Worm (Caenorhabditis elegans) whole organism, L4 larva: ENCODE measurements around the gene srf-3.
A peak's percentile ranks its signal among the peaks of the same experiment; 100 is the strongest.

Experiments used
- F37D6.2 ChIP-seq: sonication (generic microtip); optimal IDR thresholded peaks from 2 replicates; lab custom pipeline; 2016; ENCODE audit warnings: mild to moderate bottlenecking, missing genetic modification characterization, missing compliant biosample characterization
- Y105C5A.15 ChIP-seq: fragments of 200-800 bp; sonication (Bioruptor generic); IDR thresholded peaks from 2 replicates; pipeline ENCODE4 v1.3.6; 2022; ENCODE audit warnings: missing genetic modification characterization, missing compliant biosample characterization
- ZK337.2 ChIP-seq: fragments of 200-800 bp; sonication (Bioruptor generic); IDR thresholded peaks from 2 replicates; pipeline ENCODE4 v1.3.6; 2022; ENCODE audit warnings: missing genetic modification reagents, missing genetic modification characterization, missing compliant biosample characterization
- ZK546.5 ChIP-seq, 2 experiments: sonication (generic microtip); optimal IDR thresholded peaks; 2 replicates each; lab custom pipeline; 2017; ENCODE audit warnings: missing biosample characterization in 2 of 2, missing genetic modification characterization in 2 of 2
- aha-1 ChIP-seq: fragments of 150-350 bp; peaks from one replicate; lab custom pipeline; 2014; ENCODE audit warnings: missing biosample characterization, missing genetic modification characterization
- ama-1 ChIP-seq: fragments of 150-350 bp; optimal IDR thresholded peaks from 2 replicates; lab custom pipeline; 2014; ENCODE audit warnings: inconsistent platforms, mixed read lengths
- arid-1 ChIP-seq: fragments of 200-800 bp; sonication (Bioruptor generic); conservative IDR thresholded peaks from 2 replicates; pipeline ENCODE4 v1.3.6; 2022; ENCODE audit warnings: missing genetic modification reagents, missing genetic modification characterization, missing compliant biosample characterization
- ceh-20 ChIP-seq: fragments of 200-800 bp; sonication (Bioruptor generic); IDR thresholded peaks from 2 replicates; pipeline ENCODE4 v1.3.6; 2022; ENCODE audit warnings: missing genetic modification reagents, missing genetic modification characterization, missing compliant biosample characterization
- ceh-28 ChIP-seq: fragments of 150-350 bp; optimal IDR thresholded peaks from 2 replicates; lab custom pipeline; 2014; ENCODE audit warnings: missing biosample characterization, missing genetic modification reagents, missing genetic modification characterization
- ceh-44 ChIP-seq: fragments of 200-800 bp; sonication (Bioruptor generic); IDR thresholded peaks from 2 replicates; pipeline ENCODE4 v1.3.6; 2022; ENCODE audit warnings: missing genetic modification reagents, missing genetic modification characterization, missing compliant biosample characterization
- ceh-62 ChIP-seq: sonication (generic microtip); optimal IDR thresholded peaks from 2 replicates; lab custom pipeline; 2017; ENCODE audit warnings: missing biosample characterization, missing genetic modification characterization
- ctbp-1 ChIP-seq: fragments of 200-800 bp; sonication (Bioruptor generic); IDR thresholded peaks from 2 replicates; pipeline ENCODE4 v1.3.6; 2022; ENCODE audit warnings: missing genetic modification reagents, missing genetic modification characterization, missing compliant biosample characterization
- dmd-6 ChIP-seq: fragments of 200-800 bp; sonication (Bioruptor generic); IDR thresholded peaks from 2 replicates; pipeline ENCODE4 v1.3.6; 2022; ENCODE audit warnings: missing genetic modification reagents, missing genetic modification characterization, missing compliant biosample characterization
- dmd-8 ChIP-seq: fragments of 200-800 bp; sonication (Bioruptor generic); IDR thresholded peaks from 2 replicates; pipeline ENCODE4 v1.3.6; 2022; ENCODE audit warnings: missing genetic modification characterization, missing compliant biosample characterization
- dpl-1 ChIP-seq: fragments of 150-350 bp; optimal IDR thresholded peaks from 2 replicates; lab custom pipeline; 2014; ENCODE audit warnings: missing biosample characterization, missing genetic modification reagents, missing genetic modification characterization
- duxl-1 ChIP-seq: sonication (generic microtip); optimal IDR thresholded peaks from 2 replicates; lab custom pipeline; 2016; ENCODE audit warnings: mild to moderate bottlenecking, missing genetic modification characterization, moderate library complexity, missing compliant biosample characterization; ENCODE audit not compliant: poor library complexity
- dve-1 ChIP-seq: sonication (generic microtip); optimal IDR thresholded peaks from 2 replicates; lab custom pipeline; 2017; ENCODE audit warnings: antibody characterized with exemption, mild to moderate bottlenecking, missing genetic modification characterization, missing compliant biosample characterization; ENCODE audit not compliant: insufficient read depth
- fos-1 ChIP-seq: fragments of 150-350 bp; optimal IDR thresholded peaks from 2 replicates; lab custom pipeline; 2014; ENCODE audit warnings: missing biosample characterization, missing genetic modification characterization
- hlh-11 ChIP-seq: fragments of 200-800 bp; sonication (Bioruptor generic); optimal IDR thresholded peaks from 2 replicates; lab custom pipeline; 2018; ENCODE audit warnings: mild to moderate bottlenecking, missing genetic modification characterization, missing compliant biosample characterization
- hlh-30 ChIP-seq: sonication (generic microtip); optimal IDR thresholded peaks from 2 replicates; lab custom pipeline; 2017; ENCODE audit warnings: antibody characterized with exemption, mild to moderate bottlenecking, missing genetic modification characterization, missing compliant biosample characterization; ENCODE audit not compliant: insufficient read depth
- hmg-1.1 ChIP-seq: fragments of 200-800 bp; sonication (Bioruptor generic); IDR thresholded peaks from 2 replicates; pipeline ENCODE4 v1.3.6; 2022; ENCODE audit warnings: missing genetic modification reagents, missing genetic modification characterization, missing compliant biosample characterization
- lin-1 ChIP-seq: fragments of 200-800 bp; sonication (Bioruptor generic); IDR thresholded peaks from 2 replicates; pipeline ENCODE4 v1.3.6; 2022; ENCODE audit warnings: missing genetic modification reagents, missing genetic modification characterization, missing compliant biosample characterization
- lin-38 ChIP-seq: fragments of 200-800 bp; sonication (Bioruptor generic); IDR thresholded peaks from 2 replicates; pipeline ENCODE4 v1.3.6; 2022; ENCODE audit warnings: missing genetic modification reagents, missing genetic modification characterization, missing compliant biosample characterization
- lir-3 ChIP-seq: sonication (generic microtip); optimal IDR thresholded peaks from 2 replicates; lab custom pipeline; 2016; ENCODE audit warnings: mild to moderate bottlenecking, missing genetic modification characterization, missing compliant biosample characterization
- madf-5 ChIP-seq, 2 experiments: fragments of 200-800 bp; sonication (Bioruptor generic); IDR thresholded peaks; 2 replicates each; pipeline ENCODE4 v1.3.6; 2022; ENCODE audit warnings: missing compliant biosample characterization in 2 of 2, missing genetic modification characterization in 2 of 2
- mdl-1 ChIP-seq, 2 experiments: fragments of 150-350 bp in 1 of 2; sonication (generic microtip) in 1 of 2; optimal IDR thresholded peaks; 2 replicates each; lab custom pipeline; 2014 to 2017; ENCODE audit warnings: missing biosample characterization in 2 of 2, missing genetic modification characterization in 2 of 2
- mdt-29 ChIP-seq: fragments of 200-800 bp; sonication (Bioruptor generic); IDR thresholded peaks from 2 replicates; pipeline ENCODE4 v1.3.6; 2022; ENCODE audit warnings: missing genetic modification reagents, missing genetic modification characterization, missing compliant biosample characterization
- mep-1 ChIP-seq: fragments of 150-350 bp; sonication (generic microtip); optimal IDR thresholded peaks from 3 replicates; lab custom pipeline; 2014; ENCODE audit warnings: missing biosample characterization, missing genetic modification characterization
- mes-2 ChIP-seq: sonication (generic microtip); optimal IDR thresholded peaks from 2 replicates; lab custom pipeline; 2016; ENCODE audit warnings: missing genotype, mild to moderate bottlenecking, missing genetic modification characterization, missing compliant biosample characterization; ENCODE audit not compliant: poor library complexity, severe bottlenecking
- mxl-2 ChIP-seq: fragments of 200-800 bp; sonication (Bioruptor generic); conservative IDR thresholded peaks from 2 replicates; pipeline ENCODE4 v1.3.6; 2022; ENCODE audit warnings: missing genetic modification reagents, missing genetic modification characterization, missing compliant biosample characterization
- nhr-10 ChIP-seq: fragments of 150-350 bp; optimal IDR thresholded peaks from 2 replicates; lab custom pipeline; 2014; ENCODE audit warnings: missing biosample characterization, missing genetic modification characterization
- nhr-102 ChIP-seq: sonication (generic microtip); optimal IDR thresholded peaks from 2 replicates; lab custom pipeline; 2016; ENCODE audit warnings: mild to moderate bottlenecking, missing genetic modification characterization, moderate library complexity, missing compliant biosample characterization
- nhr-237 ChIP-seq: sonication (generic microtip); optimal IDR thresholded peaks from 2 replicates; lab custom pipeline; 2017; ENCODE audit warnings: missing biosample characterization, missing genetic modification characterization
- nhr-28 ChIP-seq: fragments of 150-350 bp; optimal IDR thresholded peaks from 2 replicates; lab custom pipeline; 2014; ENCODE audit warnings: missing biosample characterization, missing genetic modification characterization
- pha-4 ChIP-seq, 2 experiments: fragments of 150-350 bp in 1 of 2; fragments of 200-800 bp in 1 of 2; sonication (Bioruptor generic) in 1 of 2; IDR thresholded peaks in 1 of 2; optimal IDR thresholded peaks in 1 of 2; 2 replicates each; pipeline versions ENCODE4 v1.3.6 to Lab custom; 2014 to 2022; ENCODE audit warnings: missing genetic modification characterization in 2 of 2, missing genetic modification reagents in 2 of 2, missing biosample characterization in 1 of 2, missing compliant biosample characterization in 1 of 2
- rbr-2 ChIP-seq: sonication (generic microtip); optimal IDR thresholded peaks from 2 replicates; lab custom pipeline; 2016; ENCODE audit warnings: missing genotype, missing genetic modification characterization, missing compliant biosample characterization
- saeg-2 ChIP-seq: fragments of 200-800 bp; sonication (Bioruptor generic); IDR thresholded peaks from 2 replicates; pipeline ENCODE4 v1.3.6; 2022; ENCODE audit warnings: missing genetic modification reagents, missing genetic modification characterization, missing compliant biosample characterization
- snpc-1.2 ChIP-seq: fragments of 200-800 bp; sonication (Bioruptor generic); IDR thresholded peaks from 2 replicates; pipeline ENCODE4 v1.3.6; 2022; ENCODE audit warnings: missing genetic modification reagents, missing genetic modification characterization, missing compliant biosample characterization
- tra-1 ChIP-seq: fragments of 200-800 bp; sonication (Bioruptor generic); IDR thresholded peaks from 2 replicates; pipeline ENCODE4 v1.3.6; 2022; ENCODE audit warnings: missing genetic modification reagents, missing genetic modification characterization, missing compliant biosample characterization
- unc-39 ChIP-seq: sonication (generic microtip); optimal IDR thresholded peaks from 2 replicates; lab custom pipeline; 2017; ENCODE audit warnings: missing biosample characterization, missing genetic modification characterization
- unc-62 ChIP-seq, 3 experiments: fragments of 150-350 bp in 1 of 3; sonication (generic microtip); optimal IDR thresholded peaks in 2 of 3; peaks in 1 of 3; 1 replicate in 1 of 3; 2 replicates in 2 of 3; lab custom pipeline; 2014 to 2017; ENCODE audit warnings: missing biosample characterization in 3 of 3, missing genetic modification characterization in 3 of 3, missing genetic modification reagents in 3 of 3, missing genotype in 1 of 3
- zfp-3 ChIP-seq: fragments of 200-800 bp; sonication (Bioruptor generic); conservative IDR thresholded peaks from 2 replicates; pipeline ENCODE4 v1.3.6; 2022; ENCODE audit warnings: missing genetic modification reagents, missing genetic modification characterization, missing compliant biosample characterization

The srf-3 gene

ce11 chrIV:12836208-12836607 is 13.1 kb upstream of the srf-3 start, which contains the start of gene M02B1.3:
TSS of gene M02B1.3 (plus strand) at chrIV:12836508.
- no peak for TF ChIP-seq nhr-10 (tag; lab: Kevin White, UChicago)
- no peak for TF ChIP-seq aha-1 (tag; lab: Kevin White, UChicago)
- no peak for TF ChIP-seq mdl-1 (tag; optimal IDR thresholded peaks at IDR 0.05; lab: Kevin White, UChicago)
- 0 out of 2 replicates have a peak, but pooled peaks have one; percentile 27 for TF ChIP-seq ZK337.2 (GFP tag; lab: Robert Waterston, UW)
- TF ChIP-seq fos-1: no peak
- TF ChIP-seq ceh-20 (GFP tag; lab: Robert Waterston, UW): peak; percentile 60; the same call in 1 of the 2 replicates
- TF ChIP-seq ctbp-1 (GFP tag; lab: Robert Waterston, UW): no peak
- peak; percentile 33; the same call in 1 of the 2 replicates for TF ChIP-seq hmg-1.1 (GFP tag; lab: Robert Waterston, UW)
- TF ChIP-seq mep-1 (tag; lab: Kevin White, UChicago): peak; percentile 8

ce11 chrIV:12840348-12840747 is 9.0 kb upstream of the srf-3 start:
- TF ChIP-seq fos-1 (no peak), dmd-6 (GFP tag; lab: Robert Waterston, UW) (0 out of 2 replicates have a peak, but pooled peaks have one; percentile 26), mes-2 (tag; lab: Kevin White, UChicago) (peak; percentile 54), pha-4 (GFP tag; IDR thresholded peaks at IDR 0.05; lab: Robert Waterston, UW) (no peak), pha-4 (tag; optimal IDR thresholded peaks at IDR 0.05; lab: Kevin White, UChicago) (peak; percentile 36), mdl-1 (tag; optimal IDR thresholded peaks at IDR 0.05; lab: Kevin White, UChicago) (peak in 1 of 2 experiments; percentile 37), dmd-8 (no peak), arid-1 (GFP tag; lab: Robert Waterston, UW) (0 out of 2 replicates have a peak, but pooled peaks have one; percentile 28), lir-3 (tag; lab: Kevin White, UChicago) (no peak), ceh-44 (GFP tag; lab: Robert Waterston, UW) (no peak), lin-38 (GFP tag; lab: Robert Waterston, UW) (0 out of 2 replicates have a peak, but pooled peaks have one; percentile 8), snpc-1.2 (GFP tag; lab: Robert Waterston, UW) (0 out of 2 replicates have a peak, but pooled peaks have one; percentile 19), mep-1 (tag; lab: Kevin White, UChicago) (peak; percentile 61), Y105C5A.15 (GFP tag; lab: Robert Waterston, UW) (no peak), rbr-2 (peak; percentile 19), nhr-28 (peak; percentile 64), hlh-30 (tag; lab: Kevin White, UChicago) (peak; percentile 26), ama-1 (lab: Kevin White, UChicago) (peak; percentile 84), lin-1 (GFP tag; lab: Robert Waterston, UW) (0 out of 2 replicates have a peak, but pooled peaks have one; percentile 25), hlh-11 (tag; lab: Kevin White, UChicago) (peak; percentile 48), nhr-102 (tag; lab: Kevin White, UChicago) (no peak), ZK546.5 (tag; optimal IDR thresholded peaks at IDR 0.05; lab: Kevin White, UChicago) (no peak), dve-1 (tag; lab: Kevin White, UChicago) (peak; percentile 14)

- TF ChIP-seq mxl-2 (GFP tag; lab: Robert Waterston, UW) (no peak), pha-4 (GFP tag; IDR thresholded peaks at IDR 0.05; lab: Robert Waterston, UW) (peak; percentile 6; the same call in 1 of the 2 replicates), pha-4 (tag; optimal IDR thresholded peaks at IDR 0.05; lab: Kevin White, UChicago) (no peak), saeg-2 (GFP tag; lab: Robert Waterston, UW) (no peak), unc-62 (GFP tag; optimal IDR thresholded peaks at IDR 0.05 in 1 of 2; lab: Kevin White, UChicago) (peak in 1 of 2 experiments; percentile 67), unc-62 (tag; optimal IDR thresholded peaks at IDR 0.05; lab: Kevin White, UChicago) (no peak)
Observed at ce11 chrIV:12840873-12841272, 8.4 kb upstream of the srf-3 start.

ce11 chrIV:12842121-12842520 is 7.2 kb upstream of the srf-3 start:
- TF ChIP-seq zfp-3 (GFP tag; lab: Robert Waterston, UW) (no peak), madf-5 (GFP tag; IDR thresholded peaks at IDR 0.05; lab: Robert Waterston, UW) (no peak), mes-2 (tag; lab: Kevin White, UChicago) (no peak), tra-1 (peak; percentile 83), ceh-44 (GFP tag; lab: Robert Waterston, UW) (no peak), nhr-102 (tag; lab: Kevin White, UChicago) (peak; percentile 91), ZK546.5 (tag; optimal IDR thresholded peaks at IDR 0.05; lab: Kevin White, UChicago) (no peak), nhr-237 (no peak), mdt-29 (GFP tag; lab: Robert Waterston, UW) (no peak), dpl-1 (GFP tag; lab: Kevin White, UChicago) (no peak), F37D6.2 (tag; lab: Kevin White, UChicago) (no peak), unc-39 (no peak), ceh-62 (no peak), pha-4 (GFP tag; IDR thresholded peaks at IDR 0.05; lab: Robert Waterston, UW) (no peak), pha-4 (tag; optimal IDR thresholded peaks at IDR 0.05; lab: Kevin White, UChicago) (peak; percentile 63), nhr-10 (tag; lab: Kevin White, UChicago) (no peak), ceh-28 (tag; lab: Kevin White, UChicago) (no peak), duxl-1 (no peak)
